Worm (Caenorhabditis elegans): Measurements from ENCODE around the gene fat-1.

DNA sequence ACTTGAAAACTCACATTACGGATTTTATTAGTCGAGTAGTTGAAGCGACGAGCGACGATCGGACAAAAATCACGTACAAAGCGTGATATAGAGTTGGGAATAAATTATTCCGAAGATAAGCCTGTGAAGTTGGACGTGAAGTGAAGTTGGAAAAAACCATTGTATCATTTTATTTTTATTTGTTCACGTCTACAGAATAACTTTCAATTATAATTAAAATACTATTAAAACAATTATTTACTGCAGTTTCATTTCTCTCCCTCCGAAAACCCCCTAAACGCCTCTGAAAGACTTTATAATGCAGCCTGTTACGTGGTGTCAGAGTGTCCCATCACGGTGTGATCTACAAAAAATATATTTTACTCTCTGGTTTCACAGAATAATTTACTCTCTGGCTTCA is 44.7 kb downstream of the fat-1 start, which contains the start of gene Y62E10A.3:
- TF ChIP-seq zag-1 (tag; optimal IDR thresholded peaks at IDR 0.05), result no peak
- TF ChIP-seq skn-1 (tag; optimal IDR thresholded peaks at IDR 0.05), result no peak

Data from whole organism, L2 larva.